Fruit fly (Drosophila melanogaster) Kc167 (cell line): ENCODE results near the gene Ino80.

Experiments used
- Sin3A ChIP-seq: fragments of >200 bp; optimal IDR thresholded peaks from 2 replicates; lab custom pipeline; 2018; ENCODE audit warnings: missing external identifiers
- psq ChIP-seq: fragments of >200 bp; optimal IDR thresholded peaks from 2 replicates; lab custom pipeline; 2017; ENCODE audit warnings: missing external identifiers
- ttk ChIP-seq: sonication (Bioruptor generic); optimal IDR thresholded peaks from 2 replicates; lab custom pipeline; 2017; ENCODE audit warnings: missing external identifiers

- TF ChIP-seq Sin3A (lab: Kevin White, UChicago) (no peak), ttk (lab: Kevin White, UChicago) (no peak), psq (lab: Kevin White, UChicago) (no peak)
Observed at dm6 chr3R:19343534-19344325, 59.2 kb downstream of the Ino80 start.
